Worm (Caenorhabditis elegans) whole organism, late embryonic: ENCODE results near the gene T04F8.8.

ENCODE experiments used
- F13H6.1 ChIP-seq: sonication (generic microtip); optimal IDR thresholded peaks from 2 replicates; lab custom pipeline; 2016; ENCODE audit warnings: missing genetic modification characterization, missing compliant biosample characterization
- K02D7.2 ChIP-seq: sonication (generic microtip); optimal IDR thresholded peaks from 2 replicates; lab custom pipeline; 2017; ENCODE audit warnings: mild to moderate bottlenecking, missing genetic modification characterization, missing compliant biosample characterization
- K09A11.1 ChIP-seq: sonication (generic microtip); optimal IDR thresholded peaks from 2 replicates; lab custom pipeline; 2017; ENCODE audit warnings: antibody characterized with exemption, mild to moderate bottlenecking, missing genetic modification characterization, missing compliant biosample characterization; ENCODE audit not compliant: insufficient read depth
- Y22D7AL.16 ChIP-seq: sonication (generic microtip); optimal IDR thresholded peaks from 2 replicates; lab custom pipeline; 2016; ENCODE audit warnings: missing genetic modification characterization, missing compliant biosample characterization
- ahr-1 ChIP-seq: sonication (generic microtip); optimal IDR thresholded peaks from 2 replicates; lab custom pipeline; 2016; ENCODE audit warnings: missing genetic modification characterization, missing compliant biosample characterization
- ceh-14 ChIP-seq: sonication (generic microtip); optimal IDR thresholded peaks from 2 replicates; lab custom pipeline; 2016; ENCODE audit warnings: missing genotype, missing genetic modification characterization, missing compliant biosample characterization
- ceh-18 ChIP-seq: sonication (generic microtip); optimal IDR thresholded peaks from 2 replicates; lab custom pipeline; 2016; ENCODE audit warnings: missing genetic modification characterization, missing compliant biosample characterization
- ceh-19 ChIP-seq: fragments of 200-800 bp; sonication (Bioruptor generic); optimal IDR thresholded peaks from 2 replicates; lab custom pipeline; 2018; ENCODE audit warnings: mild to moderate bottlenecking, missing genetic modification characterization, missing compliant biosample characterization
- ceh-2 ChIP-seq: sonication (generic microtip); optimal IDR thresholded peaks from 2 replicates; lab custom pipeline; 2016; ENCODE audit warnings: missing genotype, missing genetic modification characterization, missing compliant biosample characterization
- ceh-22 ChIP-seq: sonication (generic microtip); optimal IDR thresholded peaks from 2 replicates; lab custom pipeline; 2017; ENCODE audit warnings: missing biosample characterization, missing genetic modification characterization
- ceh-24 ChIP-seq: sonication (generic microtip); optimal IDR thresholded peaks from 2 replicates; lab custom pipeline; 2016; ENCODE audit warnings: mild to moderate bottlenecking, missing genetic modification characterization, missing compliant biosample characterization
- ceh-31 ChIP-seq: sonication (generic microtip); optimal IDR thresholded peaks from 2 replicates; lab custom pipeline; 2016; ENCODE audit warnings: missing genetic modification characterization, missing compliant biosample characterization
- ceh-34 ChIP-seq: sonication (generic microtip); optimal IDR thresholded peaks from 2 replicates; lab custom pipeline; 2016; ENCODE audit warnings: mild to moderate bottlenecking, missing genetic modification characterization, missing compliant biosample characterization
- ceh-48 ChIP-seq: sonication (generic microtip); optimal IDR thresholded peaks from 2 replicates; lab custom pipeline; 2016; ENCODE audit warnings: missing genetic modification characterization, inconsistent platforms, missing compliant biosample characterization
- ceh-6 ChIP-seq: fragments of 200-800 bp; sonication (Bioruptor generic); optimal IDR thresholded peaks from 2 replicates; lab custom pipeline; 2018; ENCODE audit warnings: mild to moderate bottlenecking, missing genetic modification characterization, missing compliant biosample characterization
- ceh-9 ChIP-seq: sonication (generic microtip); optimal IDR thresholded peaks from 2 replicates; lab custom pipeline; 2016; ENCODE audit warnings: mild to moderate bottlenecking, missing genetic modification characterization, inconsistent platforms, missing compliant biosample characterization
- che-1 ChIP-seq: sonication (generic microtip); optimal IDR thresholded peaks from 2 replicates; lab custom pipeline; 2016; ENCODE audit warnings: mild to moderate bottlenecking, missing genetic modification characterization, missing compliant biosample characterization
- dmd-4 ChIP-seq: sonication (generic microtip); optimal IDR thresholded peaks from 2 replicates; lab custom pipeline; 2016; ENCODE audit warnings: borderline replicate concordance, missing genetic modification characterization, missing compliant biosample characterization
- dve-1 ChIP-seq: sonication (generic microtip); optimal IDR thresholded peaks from 2 replicates; lab custom pipeline; 2017; ENCODE audit warnings: antibody characterized with exemption, mild to moderate bottlenecking, missing genetic modification characterization, missing compliant biosample characterization
- elt-2 ChIP-seq: sonication (generic microtip); optimal IDR thresholded peaks from 2 replicates; lab custom pipeline; 2016; ENCODE audit warnings: missing genetic modification reagents, missing genetic modification characterization, missing compliant biosample characterization
- elt-4 ChIP-seq: sonication (generic microtip); optimal IDR thresholded peaks from 2 replicates; lab custom pipeline; 2016; ENCODE audit warnings: missing genetic modification characterization, missing compliant biosample characterization
- ets-4 ChIP-seq: sonication (generic microtip); optimal IDR thresholded peaks from 2 replicates; lab custom pipeline; 2016; ENCODE audit warnings: missing genetic modification characterization, missing compliant biosample characterization
- fkh-10 ChIP-seq: fragments of 150-350 bp; optimal IDR thresholded peaks from 2 replicates; lab custom pipeline; 2014; ENCODE audit warnings: missing biosample characterization, missing genetic modification reagents, missing genetic modification characterization
- gmeb-2 ChIP-seq: sonication (generic microtip); optimal IDR thresholded peaks from 2 replicates; lab custom pipeline; 2016; ENCODE audit warnings: missing genetic modification characterization, inconsistent platforms, missing compliant biosample characterization
- hlh-6 ChIP-seq: sonication (generic microtip); optimal IDR thresholded peaks from 2 replicates; lab custom pipeline; 2016; ENCODE audit warnings: missing genotype, missing genetic modification characterization, missing compliant biosample characterization
- hlh-8 ChIP-seq: sonication (generic microtip); optimal IDR thresholded peaks from 2 replicates; lab custom pipeline; 2016; ENCODE audit warnings: missing genotype, missing genetic modification characterization, missing compliant biosample characterization
- lin-11 ChIP-seq: fragments of 200-800 bp; sonication (Bioruptor generic); optimal IDR thresholded peaks from 2 replicates; lab custom pipeline; 2018; ENCODE audit warnings: mild to moderate bottlenecking, missing genetic modification characterization, missing compliant biosample characterization
- madf-2 ChIP-seq: sonication (generic microtip); optimal IDR thresholded peaks from 2 replicates; lab custom pipeline; 2017; ENCODE audit warnings: missing genetic modification characterization, missing compliant biosample characterization
- nhr-232 ChIP-seq: sonication (generic microtip); optimal IDR thresholded peaks from 2 replicates; lab custom pipeline; 2016; ENCODE audit warnings: missing genetic modification characterization, missing compliant biosample characterization
- npax-4 ChIP-seq: sonication (generic microtip); optimal IDR thresholded peaks from 2 replicates; lab custom pipeline; 2016; ENCODE audit warnings: missing genetic modification characterization, missing compliant biosample characterization
- odd-2 ChIP-seq: sonication (generic microtip); optimal IDR thresholded peaks from 2 replicates; lab custom pipeline; 2017; ENCODE audit warnings: antibody characterized with exemption, mild to moderate bottlenecking, missing genetic modification characterization, missing compliant biosample characterization
- pag-3 ChIP-seq: sonication (generic microtip); optimal IDR thresholded peaks from 2 replicates; lab custom pipeline; 2016; ENCODE audit warnings: missing compliant biosample characterization, missing genetic modification characterization, borderline replicate concordance
- pha-2 ChIP-seq: sonication (generic microtip); optimal IDR thresholded peaks from 2 replicates; lab custom pipeline; 2017; ENCODE audit warnings: mild to moderate bottlenecking, missing genetic modification characterization, missing compliant biosample characterization
- pha-4 ChIP-seq: fragments of 150-350 bp; optimal IDR thresholded peaks from 2 replicates; lab custom pipeline; 2018; ENCODE audit warnings: missing biosample characterization, missing genetic modification reagents, missing genetic modification characterization
- pqm-1 ChIP-seq: sonication (generic microtip); optimal IDR thresholded peaks from 2 replicates; lab custom pipeline; 2016; ENCODE audit warnings: missing genetic modification characterization, missing compliant biosample characterization
- ref-2 ChIP-seq: sonication (generic microtip); optimal IDR thresholded peaks from 2 replicates; lab custom pipeline; 2016; ENCODE audit warnings: missing genetic modification characterization, missing compliant biosample characterization
- rnt-1 ChIP-seq: sonication (generic microtip); optimal IDR thresholded peaks from 2 replicates; lab custom pipeline; 2016; ENCODE audit warnings: missing genetic modification characterization, missing compliant biosample characterization
- syd-9 ChIP-seq: sonication (generic microtip); optimal IDR thresholded peaks from 2 replicates; lab custom pipeline; 2016; ENCODE audit warnings: mild to moderate bottlenecking, missing genetic modification characterization, moderate library complexity, missing compliant biosample characterization
- tbx-2 ChIP-seq: sonication (generic microtip); optimal IDR thresholded peaks from 2 replicates; lab custom pipeline; 2016; ENCODE audit warnings: missing genetic modification characterization, missing compliant biosample characterization
- ttx-3 ChIP-seq: sonication (generic microtip); optimal IDR thresholded peaks from 2 replicates; lab custom pipeline; 2016; ENCODE audit warnings: missing genetic modification reagents, missing genetic modification characterization, missing compliant biosample characterization
- unc-55 ChIP-seq: sonication (generic microtip); optimal IDR thresholded peaks from 2 replicates; lab custom pipeline; 2017; ENCODE audit warnings: missing biosample characterization, missing genetic modification reagents, missing genetic modification characterization
- unc-86 ChIP-seq: sonication (generic microtip); optimal IDR thresholded peaks from 2 replicates; lab custom pipeline; 2016; ENCODE audit warnings: missing genetic modification characterization, missing compliant biosample characterization
- ztf-16 ChIP-seq: sonication (generic microtip); optimal IDR thresholded peaks from 2 replicates; lab custom pipeline; 2017; ENCODE audit warnings: missing genetic modification characterization, missing compliant biosample characterization

T04F8.8 gene

DNA sequence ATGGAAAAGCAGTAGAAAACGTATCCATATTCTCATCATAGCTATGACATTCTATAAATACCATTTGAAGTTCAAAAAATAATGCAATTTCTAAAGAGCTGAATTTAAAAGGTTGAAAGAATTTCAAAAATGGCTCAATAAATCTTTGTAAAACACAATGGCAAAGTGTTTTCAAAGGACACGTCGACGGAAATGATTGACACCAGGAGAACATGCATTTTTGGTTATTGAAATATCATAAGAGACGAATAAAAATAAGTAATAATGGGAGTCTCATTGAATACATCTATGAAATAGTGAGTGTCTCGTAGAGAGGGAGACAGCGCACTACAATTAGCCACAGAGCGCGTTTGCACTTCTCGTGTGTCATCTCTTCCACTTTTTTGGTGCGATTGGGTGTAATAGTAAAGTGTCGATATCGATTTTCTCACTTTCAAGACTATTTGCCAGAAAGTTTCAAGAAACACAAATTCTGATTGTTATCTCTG lies 9.3 kb downstream of the T04F8.8 start, which contains the start of gene T04F8.2 (continued):
- TF ChIP-seq ceh-48 (peak; percentile 32), dmd-4 (tag; lab: Kevin White, UChicago) (no peak), K09A11.1 (tag; lab: Kevin White, UChicago) (no peak), lin-11 (no peak), F13H6.1 (no peak)

DNA sequence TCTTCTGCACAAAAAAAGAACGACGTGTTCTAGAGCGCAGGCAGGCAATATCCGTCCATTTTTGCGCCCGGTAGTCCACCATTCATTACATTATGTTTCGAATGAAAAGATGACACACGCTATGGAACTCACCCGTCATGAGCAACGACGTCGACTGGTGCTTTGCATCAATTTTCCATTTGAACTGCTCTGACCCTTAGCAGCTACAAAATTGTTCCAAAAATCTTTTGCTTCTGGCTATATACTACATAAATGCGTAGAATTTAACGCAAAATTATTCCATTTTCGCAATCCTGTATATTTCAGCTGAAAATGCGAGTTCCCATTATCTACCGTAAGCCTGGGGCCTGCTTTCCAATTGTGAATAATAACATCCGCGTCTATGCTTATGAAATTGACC lies 11.1 kb downstream of the T04F8.8 start, which contains the start of gene T04F8.3:
Gene T04F8.3 (plus strand): TSS at position 301 of the 400 bp plus-strand sequence.
- no peak for TF ChIP-seq ceh-22

- TF ChIP-seq ceh-31 (tag; lab: Kevin White, UChicago) (no peak), gmeb-2 (tag; lab: Kevin White, UChicago) (no peak), rnt-1 (tag; lab: Kevin White, UChicago) (no peak), tbx-2 (tag; lab: Kevin White, UChicago) (no peak), npax-4 (tag; lab: Kevin White, UChicago) (no peak), elt-2 (tag; lab: Kevin White, UChicago) (peak; percentile 97)
Measured at ce11 chrX:11661625-11662024, 14.4 kb downstream of the T04F8.8 start, which contains the start of gene sfxn-1.5. TSS of gene sfxn-1.5 (minus strand) at chrX:11661660.

- no peak for TF ChIP-seq ceh-34 (tag; lab: Kevin White, UChicago)
- no peak for TF ChIP-seq syd-9 (tag; lab: Kevin White, UChicago)
- no peak for TF ChIP-seq rnt-1 (tag; lab: Kevin White, UChicago)
- TF ChIP-seq elt-2 (tag; lab: Kevin White, UChicago): no peak
- no peak for TF ChIP-seq hlh-6
- TF ChIP-seq che-1 (tag; lab: Kevin White, UChicago): no peak
- no peak for TF ChIP-seq unc-55 (GFP tag; lab: Kevin White, UChicago)
- no peak for TF ChIP-seq odd-2 (tag; lab: Kevin White, UChicago)
Measured at ce11 chrX:11662069-11662468, 14.8 kb downstream of the T04F8.8 start.

DNA sequence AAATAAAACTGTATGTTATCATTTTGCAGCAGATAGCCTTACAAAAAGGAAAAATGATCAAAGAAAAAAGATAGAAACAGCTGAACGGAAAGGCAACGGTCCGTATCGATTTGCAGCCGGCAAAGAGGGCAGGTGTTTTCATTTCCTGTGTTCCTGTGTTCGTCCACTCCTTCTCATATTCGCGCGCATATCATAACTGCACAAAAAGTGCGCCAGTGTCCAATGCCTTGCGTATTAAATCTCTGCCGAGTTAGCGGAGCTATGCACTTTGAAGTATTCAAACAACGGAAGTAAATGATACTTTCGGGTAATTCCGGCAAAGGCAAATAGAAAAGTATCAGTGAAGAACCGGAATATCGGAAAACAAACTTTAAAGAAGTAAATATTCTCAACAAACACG lies 15.3 kb downstream of the T04F8.8 start:
- TF ChIP-seq pqm-1 (no peak), ceh-2 (tag; lab: Kevin White, UChicago) (no peak), fkh-10 (GFP tag; lab: Kevin White, UChicago) (no peak), ztf-16 (no peak), rnt-1 (tag; lab: Kevin White, UChicago) (no peak), pag-3 (tag; lab: Kevin White, UChicago) (no peak), ceh-14 (tag; lab: Kevin White, UChicago) (no peak), ceh-24 (tag; lab: Kevin White, UChicago) (no peak), syd-9 (tag; lab: Kevin White, UChicago) (no peak), elt-4 (tag; lab: Kevin White, UChicago) (no peak), dmd-4 (tag; lab: Kevin White, UChicago) (no peak), pha-2 (tag; lab: Kevin White, UChicago) (no peak), ref-2 (tag; lab: Kevin White, UChicago) (no peak), npax-4 (tag; lab: Kevin White, UChicago) (no peak), che-1 (tag; lab: Kevin White, UChicago) (peak; percentile 18), ceh-18 (no peak), ceh-19 (GFP tag; lab: Kevin White, UChicago) (peak; percentile 4), madf-2 (tag; lab: Kevin White, UChicago) (no peak), K02D7.2 (tag; lab: Kevin White, UChicago) (no peak), Y22D7AL.16 (tag; lab: Kevin White, UChicago) (no peak), unc-55 (GFP tag; lab: Kevin White, UChicago) (no peak), ets-4 (no peak), gmeb-2 (tag; lab: Kevin White, UChicago) (no peak), odd-2 (tag; lab: Kevin White, UChicago) (no peak), ttx-3 (tag; lab: Kevin White, UChicago) (no peak), tbx-2 (tag; lab: Kevin White, UChicago) (peak; percentile 10), hlh-8 (no peak), pha-4 (tag; lab: Kevin White, UChicago) (no peak), dve-1 (tag; lab: Kevin White, UChicago) (no peak), ceh-9 (no peak), unc-86 (tag; lab: Kevin White, UChicago) (no peak), ceh-6 (peak; percentile 47), nhr-232 (peak; percentile 2), ahr-1 (tag; lab: Kevin White, UChicago) (no peak), K09A11.1 (tag; lab: Kevin White, UChicago) (no peak)
